Fruit fly (Drosophila melanogaster): Measurements from ENCODE around the gene CG14234.

- TF ChIP-seq psq (optimal IDR thresholded peaks at IDR 0.05) = no peak
- TF ChIP-seq CG8478 (optimal IDR thresholded peaks at IDR 0.05) = no peak
- no peak for TF ChIP-seq EcR (GFP tag; optimal IDR thresholded peaks at IDR 0.05)
- TF ChIP-seq usp (GFP tag; optimal IDR thresholded peaks at IDR 0.05) = no peak
- no peak for TF ChIP-seq pan (optimal IDR thresholded peaks at IDR 0.05)
Observed at dm6 chrX:19765490-19766212, 30.3 kb downstream of the CG14234 start.
